Worm (Caenorhabditis elegans): ENCODE data around the gene C53C7.3.

- TF ChIP-seq ztf-4 (tag; optimal IDR thresholded peaks at IDR 0.05) (no peak), ama-1 (optimal IDR thresholded peaks at IDR 0.05) (no peak), fos-1 (tag; optimal IDR thresholded peaks at IDR 0.05) (no peak), unc-62 (GFP tag; optimal IDR thresholded peaks at IDR 0.05) (no peak), nhr-77 (tag; optimal IDR thresholded peaks at IDR 0.05) (no peak)
Observed at ce11 chrX:13055560-13055959, 7.2 kb downstream of the C53C7.3 start, which contains the start of gene K03A11.6.
